Fruit fly (Drosophila melanogaster) whole organism, embryonic: ENCODE measurements around the gene Hs2st.

Experiments used
- Awh ChIP-seq: fragments of 200-800 bp; sonication (Bioruptor generic); IDR thresholded peaks from 2 replicates; pipeline ENCODE4, ENCODE4 v1.3.6; 2022; ENCODE audit warnings: missing biosample characterization, missing genetic modification characterization
- CG11398 ChIP-seq: fragments of 200-800 bp; sonication (Bioruptor generic); optimal IDR thresholded peaks from 2 replicates; lab custom pipeline; 2016; ENCODE audit warnings: missing biosample characterization, missing genetic modification characterization
- CG11560 ChIP-seq: fragments of 200-800 bp; sonication (Bioruptor generic); IDR thresholded peaks from 3 replicates; pipeline ENCODE4 v1.3.6; 2022; ENCODE audit warnings: missing biosample characterization, missing genetic modification characterization
- CG13296 ChIP-seq: fragments of 200-800 bp; sonication (Bioruptor generic); optimal IDR thresholded peaks from 3 replicates; lab custom pipeline; 2018; ENCODE audit warnings: missing biosample characterization, mild to moderate bottlenecking, missing genetic modification characterization
- CG13424 ChIP-seq: fragments of 200-800 bp; sonication (Bioruptor generic); optimal IDR thresholded peaks from 2 replicates; lab custom pipeline; 2019; ENCODE audit warnings: missing biosample characterization, mild to moderate bottlenecking, missing genetic modification characterization, moderate library complexity
- CG1603 ChIP-seq: fragments of 200-800 bp; sonication (Bioruptor generic); optimal IDR thresholded peaks from 2 replicates; lab custom pipeline; 2019; ENCODE audit warnings: missing biosample characterization, mild to moderate bottlenecking, missing genetic modification characterization, moderate library complexity
- CG17361 ChIP-seq: fragments of 200-800 bp; sonication (Bioruptor generic); IDR thresholded peaks from 3 replicates; pipeline ENCODE4 v1.3.6; 2022; ENCODE audit warnings: missing biosample characterization, missing genetic modification characterization
- CG2199 ChIP-seq: fragments of 200-800 bp; sonication (Bioruptor generic); IDR thresholded peaks from 3 replicates; pipeline ENCODE4 v1.3.6; 2022; ENCODE audit warnings: missing biosample characterization, missing genetic modification characterization
- CG2678 ChIP-seq: fragments of 200-800 bp; sonication (Bioruptor generic); optimal IDR thresholded peaks from 3 replicates; lab custom pipeline; 2019; ENCODE audit warnings: missing biosample characterization, mild to moderate bottlenecking, missing genetic modification characterization, moderate library complexity
- CG31388 ChIP-seq: fragments of 200-800 bp; sonication (Bioruptor generic); optimal IDR thresholded peaks from 2 replicates; lab custom pipeline; 2016; ENCODE audit warnings: missing biosample characterization, missing genetic modification characterization
- CG3407 ChIP-seq: fragments of 200-800 bp; sonication (Bioruptor generic); optimal IDR thresholded peaks from 2 replicates; lab custom pipeline; 2018; ENCODE audit warnings: missing biosample characterization, mild to moderate bottlenecking, missing genetic modification characterization
- CG3726 ChIP-seq: fragments of 200-800 bp; sonication (Bioruptor generic); IDR thresholded peaks from 3 replicates; pipeline ENCODE4, ENCODE4 v1.3.6; 2022; ENCODE audit warnings: missing biosample characterization, missing genetic modification characterization
- CG4360 ChIP-seq: fragments of 200-800 bp; sonication (Bioruptor generic); IDR thresholded peaks from 2 replicates; pipeline ENCODE4 v1.3.6; 2022; ENCODE audit warnings: missing biosample characterization, missing genetic modification characterization
- CG4854 ChIP-seq: fragments of 200-800 bp; sonication (Bioruptor generic); optimal IDR thresholded peaks from 2 replicates; lab custom pipeline; 2016; ENCODE audit warnings: missing biosample characterization, missing genetic modification characterization, inconsistent platforms
- CG7745 ChIP-seq: fragments of 200-800 bp; sonication (Bioruptor generic); optimal IDR thresholded peaks from 2 replicates; lab custom pipeline; 2018; ENCODE audit warnings: missing biosample characterization, mild to moderate bottlenecking, missing genetic modification characterization, moderate library complexity
- CG8290 ChIP-seq, 3 experiments: fragments of 200-800 bp; sonication (Bioruptor generic); optimal IDR thresholded peaks; 2 replicates each; lab custom pipeline; 2016 to 2019; ENCODE audit warnings: missing biosample characterization in 3 of 3, missing genetic modification characterization in 3 of 3, mild to moderate bottlenecking in 2 of 3, moderate library complexity in 1 of 3
- CHES-1-like ChIP-seq: fragments of 200-800 bp; sonication (Bioruptor generic); optimal IDR thresholded peaks from 2 replicates; lab custom pipeline; 2016; ENCODE audit warnings: missing biosample characterization, missing genetic modification characterization
- D19B ChIP-seq: fragments of 200-800 bp; sonication (Bioruptor generic); optimal IDR thresholded peaks from 2 replicates; lab custom pipeline; 2017; ENCODE audit warnings: missing biosample characterization, mild to moderate bottlenecking, missing genetic modification characterization
- Dip2 ChIP-seq: fragments of 200-800 bp; sonication (Bioruptor generic); IDR thresholded peaks from 2 replicates; pipeline ENCODE4 v1.3.6; 2022; ENCODE audit warnings: missing biosample characterization, missing genetic modification characterization
- Doc2 ChIP-seq: fragments of 200-800 bp; sonication (Bioruptor generic); IDR thresholded peaks from 2 replicates; pipeline ENCODE4 v1.3.6; 2022; ENCODE audit warnings: missing biosample characterization, missing genetic modification characterization
- Dp ChIP-seq: fragments of 200-800 bp; sonication (Bioruptor generic); optimal IDR thresholded peaks from 2 replicates; lab custom pipeline; 2018; ENCODE audit warnings: missing biosample characterization, mild to moderate bottlenecking, missing genetic modification characterization, moderate library complexity
- Fer2 ChIP-seq: fragments of 200-800 bp; sonication (Bioruptor generic); optimal IDR thresholded peaks from 2 replicates; lab custom pipeline; 2018; ENCODE audit warnings: missing biosample characterization, mild to moderate bottlenecking, missing genetic modification characterization, moderate library complexity
- Gsc ChIP-seq: fragments of 200-800 bp; sonication (Bioruptor generic); IDR thresholded peaks from 2 replicates; pipeline ENCODE4 v1.3.6; 2022; ENCODE audit warnings: missing biosample characterization, missing genetic modification characterization
- HmgZ ChIP-seq: fragments of 200-800 bp; sonication (Bioruptor generic); optimal IDR thresholded peaks from 2 replicates; lab custom pipeline; 2018; ENCODE audit warnings: missing biosample characterization, mild to moderate bottlenecking, missing genetic modification characterization
- NFAT ChIP-seq: fragments of 200-800 bp; sonication (Bioruptor generic); IDR thresholded peaks from 2 replicates; pipeline ENCODE4 v1.3.6; 2022; ENCODE audit warnings: missing biosample characterization, missing genetic modification characterization
- Rfx ChIP-seq: fragments of 200-800 bp; sonication (Bioruptor generic); IDR thresholded peaks from 2 replicates; pipeline ENCODE4 v1.3.6; 2022; ENCODE audit warnings: missing biosample characterization, missing genetic modification characterization
- Rx ChIP-seq: fragments of 200-800 bp; sonication (Bioruptor generic); IDR thresholded peaks from 2 replicates; pipeline ENCODE4 v1.3.6; 2022; ENCODE audit warnings: missing biosample characterization, missing genetic modification characterization
- TFAM ChIP-seq: fragments of 200-800 bp; sonication (Bioruptor generic); optimal IDR thresholded peaks from 2 replicates; lab custom pipeline; 2017; ENCODE audit warnings: missing biosample characterization, missing genetic modification characterization, inconsistent platforms
- YL-1 ChIP-seq: fragments of 200-800 bp; sonication (Bioruptor generic); optimal IDR thresholded peaks from 3 replicates; lab custom pipeline; 2017; ENCODE audit warnings: missing biosample characterization, mild to moderate bottlenecking, missing genetic modification characterization
- abd-A ChIP-seq: fragments of 200-800 bp; sonication (Bioruptor generic); optimal IDR thresholded peaks from 3 replicates; lab custom pipeline; 2019; ENCODE audit warnings: missing biosample characterization, mild to moderate bottlenecking, missing genetic modification characterization, moderate library complexity
- amos ChIP-seq: fragments of 200-800 bp; sonication (Bioruptor generic); IDR thresholded peaks from 2 replicates; pipeline ENCODE4 v1.3.6; 2022; ENCODE audit warnings: missing biosample characterization, missing genetic modification characterization; ENCODE audit not compliant: partially characterized antibody
- bigmax ChIP-seq: fragments of 200-800 bp; sonication (Bioruptor generic); optimal IDR thresholded peaks from 2 replicates; lab custom pipeline; 2018; ENCODE audit warnings: missing biosample characterization, mild to moderate bottlenecking, missing genetic modification characterization
- cg ChIP-seq: fragments of 200-800 bp; sonication (Bioruptor generic); optimal IDR thresholded peaks from 3 replicates; lab custom pipeline; 2019; ENCODE audit warnings: missing biosample characterization, mild to moderate bottlenecking, missing genetic modification characterization, moderate library complexity
- dimm ChIP-seq: fragments of 200-800 bp; sonication (Bioruptor generic); IDR thresholded peaks from 2 replicates; pipeline ENCODE4 v1.3.6; 2022; ENCODE audit warnings: missing biosample characterization, missing genetic modification characterization
- emc ChIP-seq: fragments of 200-800 bp; sonication (Bioruptor generic); optimal IDR thresholded peaks from 2 replicates; lab custom pipeline; 2016; ENCODE audit warnings: missing biosample characterization, missing genetic modification characterization
- fd64A ChIP-seq: fragments of 200-800 bp; sonication (Bioruptor generic); optimal IDR thresholded peaks from 3 replicates; lab custom pipeline; 2018; ENCODE audit warnings: missing biosample characterization, mild to moderate bottlenecking, missing genetic modification characterization
- gem ChIP-seq: fragments of 200-800 bp; sonication (Bioruptor generic); optimal IDR thresholded peaks from 2 replicates; lab custom pipeline; 2019; ENCODE audit warnings: missing biosample characterization, mild to moderate bottlenecking, missing genetic modification characterization, moderate library complexity
- kni ChIP-seq: fragments of 200-800 bp; sonication (Bioruptor generic); optimal IDR thresholded peaks from 3 replicates; lab custom pipeline; 2017; ENCODE audit warnings: mild to moderate bottlenecking, missing biosample characterization, missing genetic modification reagents, missing genetic modification characterization
- knrl ChIP-seq: fragments of 200-800 bp; sonication (Bioruptor generic); IDR thresholded peaks from 3 replicates; pipeline ENCODE4 v1.3.6; 2022; ENCODE audit warnings: missing biosample characterization, missing genetic modification characterization; ENCODE audit not compliant: partially characterized antibody
- p53 ChIP-seq: fragments of 200-800 bp; sonication (Bioruptor generic); optimal IDR thresholded peaks from 2 replicates; lab custom pipeline; 2016; ENCODE audit warnings: missing biosample characterization, missing genetic modification characterization
- repo ChIP-seq: fragments of 200-800 bp; sonication (Bioruptor generic); optimal IDR thresholded peaks from 2 replicates; lab custom pipeline; 2016; ENCODE audit warnings: missing biosample characterization, missing genetic modification characterization
- run ChIP-seq: fragments of 200-800 bp; sonication (Bioruptor generic); optimal IDR thresholded peaks from 3 replicates; lab custom pipeline; 2018; ENCODE audit warnings: missing biosample characterization, mild to moderate bottlenecking, missing genetic modification characterization
- slp2 ChIP-seq: fragments of 200-800 bp; sonication (Bioruptor generic); optimal IDR thresholded peaks from 2 replicates; lab custom pipeline; 2016; ENCODE audit warnings: missing biosample characterization, missing genetic modification characterization
- stc ChIP-seq: fragments of 200-800 bp; sonication (Bioruptor generic); IDR thresholded peaks from 2 replicates; pipeline ENCODE4 v1.3.6; 2022; ENCODE audit warnings: missing biosample characterization, missing genetic modification characterization
- stwl ChIP-seq: fragments of 200-800 bp; sonication (Bioruptor generic); optimal IDR thresholded peaks from 3 replicates; lab custom pipeline; 2018; ENCODE audit warnings: missing biosample characterization, mild to moderate bottlenecking, missing genetic modification characterization, moderate library complexity
- sug ChIP-seq: fragments of 200-800 bp; optimal IDR thresholded peaks from 2 replicates; lab custom pipeline; 2019; ENCODE audit warnings: missing biosample characterization, mild to moderate bottlenecking, missing genetic modification characterization, moderate library complexity
- tx ChIP-seq: fragments of 200-800 bp; sonication (Bioruptor generic); optimal IDR thresholded peaks from 2 replicates; lab custom pipeline; 2016; ENCODE audit warnings: missing biosample characterization, missing genetic modification characterization
- unpg ChIP-seq: fragments of 200-800 bp; sonication (Bioruptor generic); optimal IDR thresholded peaks from 3 replicates; lab custom pipeline; 2018; ENCODE audit warnings: missing biosample characterization, mild to moderate bottlenecking, missing genetic modification characterization, moderate library complexity
- wek ChIP-seq: fragments of 200-800 bp; sonication (Bioruptor generic); optimal IDR thresholded peaks from 3 replicates; lab custom pipeline; 2018; ENCODE audit warnings: missing biosample characterization, mild to moderate bottlenecking, missing genetic modification characterization, moderate library complexity

The Hs2st gene

dm6 chr2L:19439598-19440230, 4.8 kb downstream of the Hs2st start (continued):
- TF ChIP-seq abd-A (tag; lab: Kevin White, UChicago) (no peak), sug (tag; lab: Kevin White, UChicago) (peak; percentile 35), kni (GFP tag; lab: Kevin White, UChicago) (peak; percentile 87), Dip2 (GFP tag; lab: Robert Waterston, UW) (no peak), fd64A (GFP tag; lab: Kevin White, UChicago) (peak; percentile 14), CG1603 (tag; lab: Kevin White, UChicago) (peak; percentile 92), p53 (GFP tag; lab: Kevin White, UChicago) (peak; percentile 49), Fer2 (tag; lab: Kevin White, UChicago) (no peak), CG17361 (peak; percentile 74), CG3726 (GFP tag; lab: Robert Waterston, UW) (0 out of 3 replicates have a peak, but pooled peaks have one; percentile 60), Rx (peak; percentile 54; the same call in 1 of the 2 replicates), amos (GFP tag; lab: Robert Waterston, UW) (no peak), CG11398 (GFP tag; lab: Kevin White, UChicago) (peak; percentile 71), CG13424 (tag; lab: Kevin White, UChicago) (peak; percentile 81), wek (GFP tag; lab: Kevin White, UChicago) (peak; percentile 64), CG13296 (GFP tag; lab: Kevin White, UChicago) (peak; percentile 56), repo (peak; percentile 46), Rfx (GFP tag; lab: Robert Waterston, UW) (peak; percentile 83), tx (peak; percentile 53), slp2 (peak; percentile 61), run (tag; lab: Kevin White, UChicago) (peak; percentile 90), CG4360 (GFP tag; lab: Robert Waterston, UW) (no peak), NFAT (GFP tag; lab: Robert Waterston, UW) (peak; percentile 48; the same call in 1 of the 2 replicates), emc (GFP tag; lab: Kevin White, UChicago) (no peak), unpg (GFP tag; lab: Kevin White, UChicago) (peak; percentile 85), CG11560 (no peak; the same call in 2 of the 3 replicates), CG8290 (GFP tag; optimal IDR thresholded peaks at IDR 0.05; lab: Kevin White, UChicago) (peak; percentile 62), CG8290 (tag; optimal IDR thresholded peaks at IDR 0.05; lab: Kevin White, UChicago) (peak in 1 of 2 experiments; percentile 98), CG31388 (peak; percentile 23), D19B (GFP tag; lab: Kevin White, UChicago) (peak; percentile 23), CG7745 (no peak), bigmax (GFP tag; lab: Kevin White, UChicago) (no peak), Doc2 (no peak), stc (GFP tag; lab: Robert Waterston, UW) (peak; percentile 77), dimm (GFP tag; lab: Robert Waterston, UW) (peak; percentile 62), CG2199 (no peak), Gsc (GFP tag; lab: Robert Waterston, UW) (0 out of 2 replicates have a peak, but pooled peaks have one; percentile 36), cg (GFP tag; lab: Kevin White, UChicago) (no peak), CHES-1-like (GFP tag; lab: Kevin White, UChicago) (peak; percentile 73), gem (tag; lab: Kevin White, UChicago) (peak; percentile 84), CG4854 (GFP tag; lab: Kevin White, UChicago) (peak; percentile 27), Dp (no peak), stwl (tag; lab: Kevin White, UChicago) (no peak), TFAM (GFP tag; lab: Kevin White, UChicago) (no peak), CG3407 (GFP tag; lab: Kevin White, UChicago) (peak; percentile 61), knrl (no peak), HmgZ (peak; percentile 74), CG2678 (tag; lab: Kevin White, UChicago) (peak; percentile 85), Awh (GFP tag; lab: Robert Waterston, UW) (peak; percentile 88), YL-1 (GFP tag; lab: Kevin White, UChicago) (peak; percentile 64)
